Worm (Caenorhabditis elegans) whole organism, young adult: ENCODE data around the gene F37C12.18.

ENCODE experiments used
- B0261.1 ChIP-seq: sonication (generic microtip); optimal IDR thresholded peaks from 2 replicates; lab custom pipeline; 2016; ENCODE audit warnings: mild to moderate bottlenecking, missing genetic modification characterization, moderate library complexity, missing compliant biosample characterization
- F37B4.10 ChIP-seq: fragments of 200-800 bp; sonication (Bioruptor generic); IDR thresholded peaks from 2 replicates; pipeline ENCODE4 v1.3.6; 2022; ENCODE audit warnings: missing genetic modification characterization, missing compliant biosample characterization
- Y95B8A.8 ChIP-seq: fragments of 200-800 bp; sonication (Bioruptor generic); IDR thresholded peaks from 2 replicates; pipeline ENCODE4 v1.3.6; 2022; ENCODE audit warnings: missing genetic modification reagents, missing genetic modification characterization, missing compliant biosample characterization
- lin-35 ChIP-seq, 3 experiments: fragments of 150-350 bp in 2 of 3; sonication (generic microtip) in 1 of 3; optimal IDR thresholded peaks; 2 replicates each; lab custom pipeline; 2014 to 2018; ENCODE audit warnings: missing biosample characterization in 3 of 3, missing genetic modification characterization in 3 of 3, missing genetic modification reagents in 3 of 3
- pbrm-1 ChIP-seq: fragments of 200-800 bp; sonication (Bioruptor generic); IDR thresholded peaks from 2 replicates; pipeline ENCODE4 v1.3.6; 2022; ENCODE audit warnings: missing genetic modification reagents, missing genetic modification characterization, missing compliant biosample characterization

DNA sequence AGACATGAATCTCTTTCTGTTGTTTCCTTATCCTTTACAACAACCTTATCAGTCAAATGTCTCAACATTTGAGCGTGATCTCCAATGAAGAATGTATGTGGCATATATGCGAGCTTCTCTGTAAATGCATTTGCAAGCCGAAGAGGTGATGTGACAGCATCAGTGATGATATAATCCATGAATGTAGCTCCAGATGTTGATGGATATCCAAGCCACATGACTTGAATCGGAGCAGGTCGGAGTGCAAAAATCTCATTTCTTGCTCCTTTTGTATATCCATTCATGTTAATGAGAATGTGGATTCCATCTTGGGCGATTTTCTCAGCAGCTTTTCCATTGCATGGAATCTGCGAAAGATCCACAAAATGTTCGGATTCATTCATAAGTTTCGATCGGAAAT, 47.0 kb downstream of the F37C12.18 start:
- TF ChIP-seq pbrm-1 (GFP tag; lab: Robert Waterston, UW), result no peak
- TF ChIP-seq lin-35 (GFP tag; optimal IDR thresholded peaks at IDR 0.05; lab: Kevin White, UChicago), result no peak
- no peak for TF ChIP-seq F37B4.10
- no peak for TF ChIP-seq B0261.1 (tag; lab: Kevin White, UChicago)
- TF ChIP-seq Y95B8A.8 (GFP tag; lab: Robert Waterston, UW), result no peak
